Fruit fly (Drosophila melanogaster) S2 (cell line): Measurements from ENCODE around the gene Shal.

Experiments
- CG8478 ChIP-seq: fragments of >200 bp; optimal IDR thresholded peaks from 2 replicates; lab custom pipeline; 2018
- CTCF ChIP-seq, 2 experiments: fragments of >200 bp; optimal IDR thresholded peaks; 2 replicates each; lab custom pipeline; 2018

- TF ChIP-seq CTCF (optimal IDR thresholded peaks at IDR 0.05; lab: Kevin White, UChicago) (no peak), CG8478 (lab: Kevin White, UChicago) (no peak)
These were observed 3.6 kb downstream of the Shal start for dm6 chr3L:19580709-19581227.
